Worm (Caenorhabditis elegans) whole organism, young adult: ENCODE measurements around the gene T12A2.21.

ENCODE experiments used
- B0019.2 ChIP-seq: fragments of 200-800 bp; sonication (Bioruptor generic); conservative IDR thresholded peaks from 2 replicates; pipeline ENCODE4 v1.3.6; 2022; ENCODE audit warnings: missing genetic modification reagents, missing genetic modification characterization, missing compliant biosample characterization
- B0035.1 ChIP-seq: sonication (generic microtip); optimal IDR thresholded peaks from 2 replicates; lab custom pipeline; 2016; ENCODE audit warnings: missing genetic modification characterization, mild to moderate bottlenecking, missing compliant biosample characterization, missing genotype, missing genetic modification reagents
- B0336.3 ChIP-seq: fragments of 200-800 bp; sonication (Bioruptor generic); IDR thresholded peaks from 2 replicates; pipeline ENCODE4 v1.3.6; 2022; ENCODE audit warnings: missing genetic modification characterization, missing compliant biosample characterization
- C06A6.2 ChIP-seq: fragments of 200-800 bp; sonication (Bioruptor generic); conservative IDR thresholded peaks from 2 replicates; pipeline ENCODE4 v1.3.6; 2022; ENCODE audit warnings: missing genetic modification characterization, missing compliant biosample characterization
- F10E7.11 ChIP-seq: sonication (generic microtip); optimal IDR thresholded peaks from 2 replicates; lab custom pipeline; 2017; ENCODE audit warnings: mild to moderate bottlenecking, missing genetic modification characterization, moderate library complexity, missing compliant biosample characterization
- F22D6.2 ChIP-seq: sonication (generic microtip); optimal IDR thresholded peaks from 2 replicates; lab custom pipeline; 2016; ENCODE audit warnings: mild to moderate bottlenecking, missing genetic modification characterization, missing compliant biosample characterization
- F33H1.4 ChIP-seq: fragments of 200-800 bp; sonication (Bioruptor generic); IDR thresholded peaks from 2 replicates; pipeline ENCODE4 v1.3.6; 2022; ENCODE audit warnings: missing genetic modification reagents, missing genetic modification characterization, missing compliant biosample characterization
- F39B2.1 ChIP-seq: fragments of 200-800 bp; sonication (Bioruptor generic); IDR thresholded peaks from 2 replicates; pipeline ENCODE4 v1.3.6; 2022; ENCODE audit warnings: missing genetic modification reagents, missing genetic modification characterization, missing compliant biosample characterization
- F57A8.1 ChIP-seq: fragments of 200-800 bp; sonication (Bioruptor generic); optimal IDR thresholded peaks from 2 replicates; lab custom pipeline; 2018; ENCODE audit warnings: mild to moderate bottlenecking, missing genetic modification characterization, moderate library complexity, missing compliant biosample characterization
- T26A5.8 ChIP-seq: sonication (generic microtip); optimal IDR thresholded peaks from 2 replicates; lab custom pipeline; 2016; ENCODE audit warnings: missing genetic modification characterization, missing compliant biosample characterization
- Y53F4B.3 ChIP-seq: fragments of 200-800 bp; sonication (Bioruptor generic); IDR thresholded peaks from 2 replicates; pipeline ENCODE4 v1.3.6; 2022; ENCODE audit warnings: missing genetic modification reagents, missing genetic modification characterization, missing compliant biosample characterization
- Y53G8AR.9 ChIP-seq: fragments of 200-800 bp; sonication (Bioruptor generic); conservative IDR thresholded peaks from 2 replicates; pipeline ENCODE4 v1.3.6; 2022; ENCODE audit warnings: missing genetic modification reagents, missing genetic modification characterization, missing compliant biosample characterization
- athp-1 ChIP-seq: sonication (generic microtip); optimal IDR thresholded peaks from 2 replicates; lab custom pipeline; 2017; ENCODE audit warnings: mild to moderate bottlenecking, missing genetic modification characterization, missing compliant biosample characterization
- attf-3 ChIP-seq: fragments of 200-800 bp; sonication (Bioruptor generic); conservative IDR thresholded peaks from 2 replicates; pipeline ENCODE4 v1.3.6; 2022; ENCODE audit warnings: missing genetic modification reagents, missing genetic modification characterization, missing compliant biosample characterization
- attf-5 ChIP-seq: fragments of 200-800 bp; sonication (Bioruptor generic); optimal IDR thresholded peaks from 2 replicates; lab custom pipeline; 2018; ENCODE audit warnings: mild to moderate bottlenecking, missing genetic modification characterization, missing compliant biosample characterization
- ccch-3 ChIP-seq: fragments of 200-800 bp; sonication (Bioruptor generic); optimal IDR thresholded peaks from 2 replicates; lab custom pipeline; 2018; ENCODE audit warnings: mild to moderate bottlenecking, missing genetic modification characterization, missing compliant biosample characterization
- ceh-100 ChIP-seq: fragments of 200-800 bp; sonication (Bioruptor generic); IDR thresholded peaks from 2 replicates; pipeline ENCODE4 v1.3.6; 2022; ENCODE audit warnings: missing genetic modification reagents, missing genetic modification characterization, missing compliant biosample characterization
- ceh-58 ChIP-seq: fragments of 200-800 bp; sonication (Bioruptor generic); IDR thresholded peaks from 2 replicates; pipeline ENCODE4 v1.3.6; 2022; ENCODE audit warnings: missing genetic modification characterization, missing compliant biosample characterization
- dpff-1 ChIP-seq: sonication (generic microtip); optimal IDR thresholded peaks from 2 replicates; lab custom pipeline; 2017; ENCODE audit warnings: mild to moderate bottlenecking, missing genetic modification characterization, missing compliant biosample characterization
- efl-1 ChIP-seq: fragments of 150-350 bp; optimal IDR thresholded peaks from 2 replicates; lab custom pipeline; 2014; ENCODE audit warnings: missing biosample characterization, missing genetic modification reagents, missing genetic modification characterization
- ekl-4 ChIP-seq: fragments of 200-800 bp; sonication (Bioruptor generic); IDR thresholded peaks from 2 replicates; pipeline ENCODE4 v1.3.6; 2022; ENCODE audit warnings: missing genetic modification reagents, missing genetic modification characterization, missing compliant biosample characterization
- ets-4 ChIP-seq: fragments of 200-800 bp; sonication (Bioruptor generic); optimal IDR thresholded peaks from 2 replicates; lab custom pipeline; 2018; ENCODE audit warnings: mild to moderate bottlenecking, missing genetic modification characterization, missing compliant biosample characterization
- fkh-3 ChIP-seq: sonication (generic microtip); optimal IDR thresholded peaks from 2 replicates; lab custom pipeline; 2016; ENCODE audit warnings: mild to moderate bottlenecking, missing genetic modification characterization, missing compliant biosample characterization
- gei-17 ChIP-seq: fragments of 200-800 bp; sonication (Bioruptor generic); optimal IDR thresholded peaks from 2 replicates; lab custom pipeline; 2018; ENCODE audit warnings: mild to moderate bottlenecking, missing genetic modification characterization, missing compliant biosample characterization
- him-1 ChIP-seq: sonication (generic microtip); optimal IDR thresholded peaks from 2 replicates; lab custom pipeline; 2016; ENCODE audit warnings: missing genotype, missing genetic modification reagents, missing genetic modification characterization, missing compliant biosample characterization
- lin-40 ChIP-seq: sonication (generic microtip); optimal IDR thresholded peaks from 2 replicates; lab custom pipeline; 2016; ENCODE audit warnings: missing genetic modification characterization, mild to moderate bottlenecking, missing compliant biosample characterization, missing genotype, missing genetic modification reagents
- lin-54 ChIP-seq: fragments of 200-800 bp; sonication (Bioruptor generic); optimal IDR thresholded peaks from 2 replicates; lab custom pipeline; 2018; ENCODE audit warnings: mild to moderate bottlenecking, missing genetic modification characterization, missing compliant biosample characterization
- lsl-1 ChIP-seq: fragments of 200-800 bp; sonication (Bioruptor generic); optimal IDR thresholded peaks from 2 replicates; lab custom pipeline; 2018; ENCODE audit warnings: mild to moderate bottlenecking, missing genetic modification characterization, moderate library complexity, missing compliant biosample characterization
- madf-6 ChIP-seq: fragments of 200-800 bp; sonication (Bioruptor generic); IDR thresholded peaks from 2 replicates; pipeline ENCODE4 v1.3.6; 2022; ENCODE audit warnings: missing genetic modification reagents, missing genetic modification characterization, missing compliant biosample characterization
- madf-8 ChIP-seq: fragments of 200-800 bp; sonication (Bioruptor generic); conservative IDR thresholded peaks from 2 replicates; pipeline ENCODE4 v1.3.6; 2022; ENCODE audit warnings: missing genetic modification reagents, missing genetic modification characterization, missing compliant biosample characterization
- mcd-1 ChIP-seq: fragments of 200-800 bp; sonication (Bioruptor generic); IDR thresholded peaks from 2 replicates; pipeline ENCODE4 v1.3.6; 2022; ENCODE audit warnings: missing genetic modification reagents, missing genetic modification characterization, missing compliant biosample characterization
- mxl-1 ChIP-seq: sonication (generic microtip); optimal IDR thresholded peaks from 2 replicates; lab custom pipeline; 2016; ENCODE audit warnings: missing genetic modification characterization, missing compliant biosample characterization
- nhr-80 ChIP-seq: sonication (generic microtip); optimal IDR thresholded peaks from 2 replicates; lab custom pipeline; 2016; ENCODE audit warnings: missing genetic modification characterization, missing compliant biosample characterization
- pbrm-1 ChIP-seq: fragments of 200-800 bp; sonication (Bioruptor generic); IDR thresholded peaks from 2 replicates; pipeline ENCODE4 v1.3.6; 2022; ENCODE audit warnings: missing genetic modification reagents, missing genetic modification characterization, missing compliant biosample characterization
- rec-8 ChIP-seq, 2 experiments: sonication (generic microtip); optimal IDR thresholded peaks; 2 replicates each; lab custom pipeline; 2016; ENCODE audit warnings: mild to moderate bottlenecking in 2 of 2, missing genetic modification characterization in 2 of 2, missing genetic modification reagents in 2 of 2, missing genotype in 2 of 2, missing biosample characterization in 1 of 2, missing compliant biosample characterization in 1 of 2, moderate library complexity in 1 of 2
- repo-1 ChIP-seq: sonication (generic microtip); optimal IDR thresholded peaks from 2 replicates; lab custom pipeline; 2017; ENCODE audit warnings: mild to moderate bottlenecking, missing genetic modification characterization, missing compliant biosample characterization
- rpc-1 ChIP-seq, 2 experiments: fragments of 150-350 bp in 1 of 2; sonication (generic microtip) in 1 of 2; optimal IDR thresholded peaks; 2 replicates each; lab custom pipeline; 2014 to 2018; ENCODE audit warnings: missing biosample characterization in 1 of 2, missing genetic modification characterization in 1 of 2, missing genetic modification reagents in 1 of 2, missing genotype in 1 of 2
- snpc-1.3 ChIP-seq: sonication (generic microtip); optimal IDR thresholded peaks from 2 replicates; lab custom pipeline; 2017; ENCODE audit warnings: missing genetic modification characterization, mild to moderate bottlenecking, missing compliant biosample characterization, antibody characterized with exemption, moderate library complexity, missing genotype, missing genetic modification reagents; ENCODE audit not compliant: insufficient read depth
- snpc-3.4 ChIP-seq: sonication (generic microtip); optimal IDR thresholded peaks from 2 replicates; lab custom pipeline; 2017; ENCODE audit warnings: missing genetic modification characterization, mild to moderate bottlenecking, missing compliant biosample characterization, antibody characterized with exemption, moderate library complexity, missing genotype, missing genetic modification reagents
- snpc-4 ChIP-seq, 5 experiments: fragments of 150-350 bp in 1 of 5; sonication (generic microtip) in 4 of 5; optimal IDR thresholded peaks; 2 replicates each; lab custom pipeline; 2014 to 2018; ENCODE audit warnings: missing genetic modification characterization in 5 of 5, missing biosample characterization in 3 of 5, antibody characterized with exemption in 2 of 5, mild to moderate bottlenecking in 2 of 5, missing compliant biosample characterization in 2 of 5, missing genotype in 2 of 5, moderate library complexity in 2 of 5, missing genetic modification reagents in 1 of 5
- somi-1 ChIP-seq: fragments of 200-800 bp; sonication (Bioruptor generic); optimal IDR thresholded peaks from 2 replicates; lab custom pipeline; 2018; ENCODE audit warnings: mild to moderate bottlenecking, missing genetic modification characterization, missing compliant biosample characterization
- tlf-1 ChIP-seq: fragments of 200-800 bp; sonication (Bioruptor generic); optimal IDR thresholded peaks from 2 replicates; lab custom pipeline; 2018; ENCODE audit warnings: mild to moderate bottlenecking, missing genetic modification characterization, missing compliant biosample characterization
- unc-130 ChIP-seq: sonication (generic microtip); optimal IDR thresholded peaks from 2 replicates; lab custom pipeline; 2016; ENCODE audit warnings: missing genetic modification reagents, missing genetic modification characterization, missing compliant biosample characterization
- xnd-1 ChIP-seq: sonication (generic microtip); optimal IDR thresholded peaks from 2 replicates; lab custom pipeline; 2016; ENCODE audit warnings: missing genotype, missing genetic modification reagents, missing genetic modification characterization, missing compliant biosample characterization
- zim-3 ChIP-seq: sonication (generic microtip); optimal IDR thresholded peaks from 2 replicates; lab custom pipeline; 2017; ENCODE audit warnings: mild to moderate bottlenecking, missing genetic modification characterization, moderate library complexity, missing compliant biosample characterization
- ztf-3 ChIP-seq: fragments of 200-800 bp; sonication (Bioruptor generic); optimal IDR thresholded peaks from 2 replicates; lab custom pipeline; 2018; ENCODE audit warnings: mild to moderate bottlenecking, missing genetic modification characterization, missing compliant biosample characterization

The T12A2.21 gene

ce11 chrIII:6198378-6199234, 37.9 kb downstream of the T12A2.21 start, which contains the start of the genes C23G10.7 and rpn-2 (continued):
- no peak for TF ChIP-seq ccch-3 (GFP tag; lab: Kevin White, UChicago)
- no peak for TF ChIP-seq somi-1 (GFP tag; lab: Kevin White, UChicago)
- TF ChIP-seq zim-3: no peak
- TF ChIP-seq madf-8 (GFP tag; lab: Robert Waterston, UW): peak; percentile 66
- no peak for TF ChIP-seq F22D6.2 (tag; lab: Kevin White, UChicago)
- TF ChIP-seq F10E7.11 (tag; lab: Kevin White, UChicago): no peak
- peak; percentile 72 for TF ChIP-seq mcd-1 (GFP tag; lab: Robert Waterston, UW)
- TF ChIP-seq ekl-4 (GFP tag; lab: Robert Waterston, UW): peak; percentile 29; the same call in 1 of the 2 replicates
- no peak for TF ChIP-seq F39B2.1 (GFP tag; lab: Robert Waterston, UW)
- TF ChIP-seq attf-5 (GFP tag; lab: Kevin White, UChicago): peak; percentile 53
- TF ChIP-seq athp-1 (tag; lab: Kevin White, UChicago): peak; percentile 41
- no peak for TF ChIP-seq gei-17 (GFP tag; lab: Kevin White, UChicago)
- peak; percentile 30 for TF ChIP-seq rpc-1 (optimal IDR thresholded peaks at IDR 0.05; lab: Kevin White, UChicago)
- TF ChIP-seq rpc-1 (tag; optimal IDR thresholded peaks at IDR 0.05; lab: Kevin White, UChicago): no peak
- peak; percentile 69; the same call in 1 of the 2 replicates for TF ChIP-seq Y53G8AR.9 (GFP tag; lab: Robert Waterston, UW)
- TF ChIP-seq B0019.2 (GFP tag; lab: Robert Waterston, UW): 0 out of 2 replicates have a peak, but pooled peaks have one; percentile 29
- TF ChIP-seq xnd-1 (tag; lab: Kevin White, UChicago): peak; percentile 87
- TF ChIP-seq nhr-80 (tag; lab: Kevin White, UChicago): peak; percentile 22
- peak; percentile 64 for TF ChIP-seq lin-40
- no peak for TF ChIP-seq F57A8.1 (GFP tag; lab: Kevin White, UChicago)
- peak; percentile 1 for TF ChIP-seq snpc-4 (GFP tag; optimal IDR thresholded peaks at IDR 0.05; lab: Kevin White, UChicago)
- TF ChIP-seq snpc-4 (tag; optimal IDR thresholded peaks at IDR 0.05; lab: Kevin White, UChicago): peak in 1 of 4 experiments; percentile 60
- TF ChIP-seq F33H1.4 (GFP tag; lab: Robert Waterston, UW): peak; percentile 75
- TF ChIP-seq attf-3 (GFP tag; lab: Robert Waterston, UW): peak; percentile 47; the same call in 1 of the 2 replicates
- peak; percentile 87 for TF ChIP-seq tlf-1 (GFP tag; lab: Kevin White, UChicago)
- TF ChIP-seq snpc-3.4 (tag; lab: Kevin White, UChicago): peak; percentile 53
- no peak for TF ChIP-seq Y53F4B.3
- TF ChIP-seq pbrm-1 (GFP tag; lab: Robert Waterston, UW): 0 out of 2 replicates have a peak, but pooled peaks have one; percentile 46
- peak; percentile 77 for TF ChIP-seq lin-54 (GFP tag; lab: Kevin White, UChicago)
- TF ChIP-seq C06A6.2: no peak
- peak; percentile 46 for TF ChIP-seq him-1 (tag; lab: Kevin White, UChicago)
- TF ChIP-seq B0035.1 (tag; lab: Kevin White, UChicago): no peak
- TF ChIP-seq lsl-1: peak; percentile 94
- peak; percentile 83; the same call in 1 of the 2 replicates for TF ChIP-seq B0336.3
- TF ChIP-seq efl-1 (GFP tag; lab: Kevin White, UChicago): peak; percentile 88

DNA sequence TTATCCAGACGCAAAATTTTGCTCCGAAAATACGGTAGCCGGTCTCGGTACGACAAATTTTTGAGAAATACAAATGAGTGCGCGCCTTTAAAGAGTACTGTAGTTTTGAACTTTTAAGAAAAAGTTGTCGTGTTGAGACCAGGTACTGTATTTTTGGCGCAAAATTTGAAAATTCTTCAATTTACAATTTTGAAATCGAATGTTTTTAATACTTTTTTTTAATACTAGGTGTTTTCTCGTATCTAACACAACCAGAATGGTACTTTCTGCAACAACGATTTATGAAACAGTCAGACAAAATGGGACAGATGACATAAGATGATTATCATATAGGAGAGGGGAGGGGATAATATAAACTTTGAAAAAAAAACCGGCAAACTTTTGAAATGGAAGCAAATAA, 40.8 kb downstream of the T12A2.21 start:
- peak; percentile 11 for TF ChIP-seq fkh-3 (tag; lab: Kevin White, UChicago)
- no peak for TF ChIP-seq T26A5.8 (tag; lab: Kevin White, UChicago)
- TF ChIP-seq ceh-58 (GFP tag; lab: Robert Waterston, UW): 0 out of 2 replicates have a peak, but pooled peaks have one; percentile 34
- TF ChIP-seq rec-8 (tag; optimal IDR thresholded peaks at IDR 0.05; lab: Kevin White, UChicago): no peak
- TF ChIP-seq ets-4 (GFP tag; lab: Kevin White, UChicago): no peak
- TF ChIP-seq madf-6 (GFP tag; lab: Robert Waterston, UW): peak; percentile 56
- peak; percentile 27 for TF ChIP-seq dpff-1 (tag; lab: Kevin White, UChicago)
- peak; percentile 50 for TF ChIP-seq repo-1 (tag; lab: Kevin White, UChicago)
- TF ChIP-seq pbrm-1 (GFP tag; lab: Robert Waterston, UW): 0 out of 2 replicates have a peak, but pooled peaks have one; percentile 34
- peak; percentile 18 for TF ChIP-seq snpc-1.3 (tag; lab: Kevin White, UChicago)
- no peak for TF ChIP-seq unc-130
- no peak for TF ChIP-seq ceh-100 (GFP tag; lab: Robert Waterston, UW)
- no peak for TF ChIP-seq ztf-3 (GFP tag; lab: Kevin White, UChicago)
- TF ChIP-seq mxl-1 (tag; lab: Kevin White, UChicago): no peak
